Worm (Caenorhabditis elegans): ENCODE data around the gene npr-9.

Gene npr-9

ce11 chrX:11355856-11356255 is 26.3 kb downstream of the npr-9 start:
- TF ChIP-seq ceh-16 (tag; optimal IDR thresholded peaks at IDR 0.05) (no peak), sma-9 (GFP tag; optimal IDR thresholded peaks at IDR 0.05) (no peak), sma-9 (tag; optimal IDR thresholded peaks at IDR 0.05) (no peak), lin-11 (tag; optimal IDR thresholded peaks at IDR 0.05) (no peak), egl-27 (tag; optimal IDR thresholded peaks at IDR 0.05) (no peak), elt-1 (tag; optimal IDR thresholded peaks at IDR 0.05) (no peak), ZK546.5 (tag; optimal IDR thresholded peaks at IDR 0.05) (no peak), crh-2 (tag; optimal IDR thresholded peaks at IDR 0.05) (no peak), peb-1 (tag; optimal IDR thresholded peaks at IDR 0.05) (no peak), unc-55 (GFP tag; optimal IDR thresholded peaks at IDR 0.05) (no peak), ztf-4 (tag; optimal IDR thresholded peaks at IDR 0.05) (no peak), mbf-1 (tag; optimal IDR thresholded peaks at IDR 0.05) (no peak), mdl-1 (tag; optimal IDR thresholded peaks at IDR 0.05) (no peak)

DNA sequence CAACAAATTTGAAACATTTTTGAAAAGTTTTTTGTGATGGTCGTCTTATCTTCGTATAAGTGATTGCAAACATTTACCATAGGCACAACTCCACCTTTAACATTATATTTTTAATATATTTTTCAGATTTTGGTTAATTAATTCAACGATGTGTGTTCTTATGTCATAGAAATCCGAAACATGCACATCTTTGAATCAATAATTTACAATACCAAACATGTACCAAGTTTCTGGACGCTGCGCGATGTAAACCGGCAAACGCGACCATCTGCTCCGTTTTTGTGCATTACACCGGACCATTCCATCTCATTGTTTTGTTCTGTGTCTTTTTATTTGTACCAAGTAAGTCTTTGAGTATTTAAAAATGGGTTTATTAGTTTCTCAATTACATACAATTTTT is 28.0 kb downstream of the npr-9 start, which contains the start of gene pgp-4:
pgp-4 (plus strand) TSS at position 301 of the 400 bp plus-strand sequence.
- TF ChIP-seq mdl-1 (tag; optimal IDR thresholded peaks at IDR 0.05), result no peak
- TF ChIP-seq ZK546.5 (tag; optimal IDR thresholded peaks at IDR 0.05), result no peak
- TF ChIP-seq skn-1 (tag; optimal IDR thresholded peaks at IDR 0.05), result no peak
- TF ChIP-seq F13H6.1 (tag; optimal IDR thresholded peaks at IDR 0.05), result no peak
- TF ChIP-seq crh-2 (tag; optimal IDR thresholded peaks at IDR 0.05), result no peak
- no peak for TF ChIP-seq lin-39 (tag; optimal IDR thresholded peaks at IDR 0.05)
- no peak for TF ChIP-seq nhr-23 (tag; optimal IDR thresholded peaks at IDR 0.05)
- no peak for TF ChIP-seq aly-2 (tag; optimal IDR thresholded peaks at IDR 0.05)

DNA sequence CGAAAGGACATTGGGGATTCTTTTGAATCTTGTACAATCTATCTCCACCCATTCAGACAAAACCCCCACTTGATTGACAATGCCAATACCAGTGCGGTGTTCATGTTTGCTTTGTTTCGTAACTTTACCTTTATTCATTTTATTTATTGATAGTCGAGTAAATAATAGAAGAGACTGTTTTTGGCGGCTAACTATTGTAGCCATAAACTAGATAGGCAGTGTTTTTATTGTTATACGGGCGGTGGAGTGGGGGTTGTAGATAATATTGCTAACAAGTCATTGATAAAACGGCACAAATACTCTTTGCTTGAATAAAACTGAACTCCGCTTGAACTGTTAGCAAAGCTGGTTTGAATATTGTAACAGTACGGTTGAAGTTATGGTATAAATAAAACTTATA is 35.4 kb downstream of the npr-9 start:
- TF ChIP-seq elt-3 (tag; optimal IDR thresholded peaks at IDR 0.05) (no peak), ztf-1 (GFP tag; conservative IDR thresholded peaks at IDR 0.05) (no peak), elt-1 (tag; optimal IDR thresholded peaks at IDR 0.05) (no peak), R02D3.7 (tag; optimal IDR thresholded peaks at IDR 0.05) (no peak), nhr-23 (tag; optimal IDR thresholded peaks at IDR 0.05) (no peak), nhr-77 (tag; optimal IDR thresholded peaks at IDR 0.05) (no peak), unc-39 (tag; optimal IDR thresholded peaks at IDR 0.05) (no peak), ama-1 (optimal IDR thresholded peaks at IDR 0.05) (no peak), snpc-4 (tag; optimal IDR thresholded peaks at IDR 0.05) (no peak), alr-1 (tag; optimal IDR thresholded peaks at IDR 0.05) (no peak), nhr-129 (tag; optimal IDR thresholded peaks at IDR 0.05) (no peak), gmeb-1 (tag; optimal IDR thresholded peaks at IDR 0.05) (no peak), egl-27 (tag; optimal IDR thresholded peaks at IDR 0.05) (no peak), nhr-21 (tag; optimal IDR thresholded peaks at IDR 0.05) (no peak), sma-3 (GFP tag; optimal IDR thresholded peaks at IDR 0.05) (no peak), mbf-1 (tag; optimal IDR thresholded peaks at IDR 0.05) (no peak), nhr-10 (tag; optimal IDR thresholded peaks at IDR 0.05) (no peak), skn-1 (tag; optimal IDR thresholded peaks at IDR 0.05) (no peak), nhr-237 (tag; optimal IDR thresholded peaks at IDR 0.05) (no peak)

DNA sequence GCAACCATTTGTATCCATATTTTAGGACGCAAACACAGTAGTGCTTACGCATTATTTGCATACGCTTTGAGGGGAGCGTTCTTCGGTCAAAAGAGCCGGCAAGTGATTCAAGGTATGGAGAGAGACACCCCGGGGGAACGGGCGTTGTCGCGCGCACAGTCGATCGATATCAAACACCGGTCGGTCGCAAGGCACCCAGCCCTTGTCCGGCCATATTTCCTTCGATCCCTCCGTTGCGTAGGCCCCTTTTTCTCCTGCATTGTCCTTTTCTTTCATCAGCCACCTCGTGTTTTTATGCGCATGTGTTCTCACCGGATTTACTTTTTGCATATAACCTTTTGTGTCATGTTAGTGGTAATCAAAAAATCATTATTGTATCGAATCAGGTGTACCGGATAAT is 36.5 kb downstream of the npr-9 start:
- TF ChIP-seq ZK546.5 (tag; optimal IDR thresholded peaks at IDR 0.05), result no peak
- no peak for TF ChIP-seq unc-55 (GFP tag; optimal IDR thresholded peaks at IDR 0.05)
- no peak for TF ChIP-seq elt-1 (tag; optimal IDR thresholded peaks at IDR 0.05)
- no peak for TF ChIP-seq gmeb-1 (tag; optimal IDR thresholded peaks at IDR 0.05)
- TF ChIP-seq peb-1 (tag; optimal IDR thresholded peaks at IDR 0.05), result no peak
- TF ChIP-seq blmp-1 (tag; optimal IDR thresholded peaks at IDR 0.05; ENCODE audit: insufficient read depth), result no peak
- no peak for TF ChIP-seq aly-2 (tag; optimal IDR thresholded peaks at IDR 0.05)
- no peak for TF ChIP-seq mdl-1 (tag; optimal IDR thresholded peaks at IDR 0.05)
- no peak for TF ChIP-seq fos-1 (tag; optimal IDR thresholded peaks at IDR 0.05)
- no peak for TF ChIP-seq lin-11 (tag; optimal IDR thresholded peaks at IDR 0.05)
- no peak for TF ChIP-seq unc-39 (tag; optimal IDR thresholded peaks at IDR 0.05)
- TF ChIP-seq nhr-10 (tag; optimal IDR thresholded peaks at IDR 0.05), result no peak
- no peak for TF ChIP-seq nhr-6 (tag; optimal IDR thresholded peaks at IDR 0.05)
- no peak for TF ChIP-seq F13H6.1 (tag; optimal IDR thresholded peaks at IDR 0.05)
- no peak for TF ChIP-seq sma-3 (GFP tag; optimal IDR thresholded peaks at IDR 0.05)
- TF ChIP-seq nhr-25 (tag; optimal IDR thresholded peaks at IDR 0.05), result no peak
- no peak for TF ChIP-seq ceh-16 (tag; optimal IDR thresholded peaks at IDR 0.05)
- no peak for TF ChIP-seq ztf-4 (tag; optimal IDR thresholded peaks at IDR 0.05)
- no peak for TF ChIP-seq lin-13 (GFP tag; optimal IDR thresholded peaks at IDR 0.05)
- no peak for TF ChIP-seq C34F6.9 (tag; optimal IDR thresholded peaks at IDR 0.05)

Data from whole organism, L2 larva.